Worm (Caenorhabditis elegans): ENCODE results near the gene K11D12.12.

K11D12.12 gene

DNA sequence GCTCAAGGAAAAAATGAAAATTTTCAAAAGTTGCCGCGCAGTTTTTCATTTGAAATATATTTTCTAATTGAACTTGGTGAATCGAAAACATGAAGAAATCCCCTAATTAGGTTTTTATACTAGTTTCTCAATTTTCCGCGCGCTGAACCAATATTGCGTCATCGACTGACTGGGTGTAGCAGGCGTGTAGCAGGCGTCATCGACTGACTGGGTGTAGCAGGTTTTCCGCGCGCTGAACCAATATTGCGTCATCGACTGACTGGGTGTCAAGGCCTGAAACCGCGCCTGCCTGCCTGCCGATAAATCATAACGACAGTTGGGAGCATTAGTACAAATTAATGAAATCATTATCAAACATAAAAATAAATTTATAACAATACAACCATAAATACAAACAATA, 28.7 kb upstream of the K11D12.12 start:
- TF ChIP-seq cebp-1 (GFP tag; IDR thresholded peaks at IDR 0.05), result no peak
- TF ChIP-seq cebp-1 (tag; optimal IDR thresholded peaks at IDR 0.05), result peak; percentile 14
- TF ChIP-seq unc-130 (GFP tag; optimal IDR thresholded peaks at IDR 0.05), result no peak
- TF ChIP-seq F55B11.4 (tag; optimal IDR thresholded peaks at IDR 0.05; ENCODE audit: borderline replicate concordance, insufficient read depth), result no peak

- no peak for TF ChIP-seq mes-4 (tag; optimal IDR thresholded peaks at IDR 0.05)
- no peak for TF ChIP-seq lag-1 (GFP tag; IDR thresholded peaks at IDR 0.05)
- TF ChIP-seq F39B2.1 (GFP tag; IDR thresholded peaks at IDR 0.05), result no peak
- TF ChIP-seq B0261.1 (tag; optimal IDR thresholded peaks at IDR 0.05), result no peak
- no peak for TF ChIP-seq hmg-20 (GFP tag; IDR thresholded peaks at IDR 0.05)
- no peak for TF ChIP-seq F55B11.4 (tag; optimal IDR thresholded peaks at IDR 0.05; ENCODE audit: borderline replicate concordance, insufficient read depth)
- no peak for TF ChIP-seq xnd-1 (tag; optimal IDR thresholded peaks at IDR 0.05)
- TF ChIP-seq mcd-1 (GFP tag; IDR thresholded peaks at IDR 0.05), result no peak
- no peak for TF ChIP-seq Y53G8AR.9 (GFP tag; conservative IDR thresholded peaks at IDR 0.05)
- TF ChIP-seq cebp-2 (GFP tag; IDR thresholded peaks at IDR 0.05), result no peak
- TF ChIP-seq bed-2 (GFP tag; IDR thresholded peaks at IDR 0.05), result no peak
- peak; percentile 32 for TF ChIP-seq unc-62 (GFP tag; optimal IDR thresholded peaks at IDR 0.05)
- no peak for TF ChIP-seq somi-1 (GFP tag; optimal IDR thresholded peaks at IDR 0.05)
- TF ChIP-seq pbrm-1 (GFP tag; IDR thresholded peaks at IDR 0.05), result no peak
- no peak for TF ChIP-seq C06A6.2 (GFP tag; conservative IDR thresholded peaks at IDR 0.05)
- no peak for TF ChIP-seq snpc-3.4 (tag; optimal IDR thresholded peaks at IDR 0.05)
- TF ChIP-seq dox-1 (GFP tag; IDR thresholded peaks at IDR 0.05), result peak; percentile 46; the same call in 1 of the 2 replicates
- TF ChIP-seq nhr-80 (tag; optimal IDR thresholded peaks at IDR 0.05), result peak; percentile 73
Observed at ce11 chrV:5026438-5026837, 25.6 kb upstream of the K11D12.12 start.

- no peak for TF ChIP-seq let-526 (GFP tag; IDR thresholded peaks at IDR 0.05)
- no peak for TF ChIP-seq xnd-1 (tag; optimal IDR thresholded peaks at IDR 0.05)
- peak; percentile 55 for TF ChIP-seq dox-1 (GFP tag; IDR thresholded peaks at IDR 0.05)
- TF ChIP-seq T07F8.4 (tag; optimal IDR thresholded peaks at IDR 0.05), result no peak
- TF ChIP-seq atf-7 (tag; optimal IDR thresholded peaks at IDR 0.05), result no peak
- TF ChIP-seq mel-28 (tag; optimal IDR thresholded peaks at IDR 0.05; ENCODE audit: borderline replicate concordance), result no peak
- TF ChIP-seq sdz-38 (tag; optimal IDR thresholded peaks at IDR 0.05), result no peak
- TF ChIP-seq lag-1 (GFP tag; IDR thresholded peaks at IDR 0.05), result no peak
- TF ChIP-seq F37B4.10 (GFP tag; IDR thresholded peaks at IDR 0.05), result no peak
- peak; percentile 17 for TF ChIP-seq ets-4 (GFP tag; optimal IDR thresholded peaks at IDR 0.05)
- TF ChIP-seq lin-54 (GFP tag; optimal IDR thresholded peaks at IDR 0.05), result no peak
- no peak for TF ChIP-seq ZK185.1 (tag; optimal IDR thresholded peaks at IDR 0.05; ENCODE audit: poor library complexity, severe bottlenecking)
- no peak for TF ChIP-seq madf-10 (tag; optimal IDR thresholded peaks at IDR 0.05)
- TF ChIP-seq cebp-1 (GFP tag; IDR thresholded peaks at IDR 0.05), result no peak
- peak; percentile 5 for TF ChIP-seq cebp-1 (tag; optimal IDR thresholded peaks at IDR 0.05)
- TF ChIP-seq ztf-22 (GFP tag; optimal IDR thresholded peaks at IDR 0.05), result no peak
- no peak for TF ChIP-seq aptf-2 (GFP tag; conservative IDR thresholded peaks at IDR 0.05)
- TF ChIP-seq snpc-1.3 (tag; optimal IDR thresholded peaks at IDR 0.05; ENCODE audit: insufficient read depth), result no peak
- TF ChIP-seq ceh-58 (GFP tag; IDR thresholded peaks at IDR 0.05), result no peak
- no peak for TF ChIP-seq tbx-9 (tag; optimal IDR thresholded peaks at IDR 0.05; ENCODE audit: borderline replicate concordance)
- no peak for TF ChIP-seq ztf-6 (GFP tag; IDR thresholded peaks at IDR 0.05)
- no peak for TF ChIP-seq nhr-90 (tag; optimal IDR thresholded peaks at IDR 0.05)
- TF ChIP-seq nhr-80 (tag; optimal IDR thresholded peaks at IDR 0.05), result peak; percentile 84
Observed at ce11 chrV:5027640-5028039, 24.4 kb upstream of the K11D12.12 start, which contains the start of gene cpt-4. Gene cpt-4 (minus strand): TSS chrV:5027723.

All from whole organism, young adult.